Fruit fly (Drosophila melanogaster): ENCODE data around the gene Prm.

dm6 chr3L:8686646-8687045, 58.5 kb downstream of the Prm start:
- TF ChIP-seq CG8478 (optimal IDR thresholded peaks at IDR 0.05) (no peak), usp (GFP tag; optimal IDR thresholded peaks at IDR 0.05) (no peak), pan (optimal IDR thresholded peaks at IDR 0.05) (no peak), psq (optimal IDR thresholded peaks at IDR 0.05) (no peak)

Measured in whole organism.